Worm (Caenorhabditis elegans) whole organism, L2 larva: ENCODE measurements around the gene clec-123.

Experiments
- F13H6.1 ChIP-seq: sonication (generic microtip); optimal IDR thresholded peaks from 2 replicates; lab custom pipeline; 2016; ENCODE audit warnings: missing genetic modification characterization, missing compliant biosample characterization
- lin-13 ChIP-seq: fragments of 150-350 bp; optimal IDR thresholded peaks from 2 replicates; lab custom pipeline; 2014; ENCODE audit warnings: missing biosample characterization, missing genetic modification reagents, missing genetic modification characterization
- lin-39 ChIP-seq: fragments of 150-350 bp; optimal IDR thresholded peaks from 2 replicates; lab custom pipeline; 2014; ENCODE audit warnings: missing biosample characterization, missing genetic modification reagents, missing genetic modification characterization
- lsy-2 ChIP-seq, 2 experiments: fragments of 150-350 bp in 1 of 2; sonication (generic microtip) in 1 of 2; optimal IDR thresholded peaks; 2 replicates each; lab custom pipeline; 2014 to 2017; ENCODE audit warnings: missing biosample characterization in 2 of 2, missing genetic modification characterization in 2 of 2
- mdl-1 ChIP-seq, 2 experiments: fragments of 150-350 bp in 1 of 2; sonication (generic microtip) in 1 of 2; optimal IDR thresholded peaks; 2 replicates each; lab custom pipeline; 2017; ENCODE audit warnings: missing biosample characterization in 2 of 2, missing genetic modification characterization in 2 of 2
- nhr-11 ChIP-seq: fragments of 150-350 bp; optimal IDR thresholded peaks from 2 replicates; lab custom pipeline; 2014; ENCODE audit warnings: missing biosample characterization, missing genetic modification characterization
- nhr-12 ChIP-seq: fragments of 150-350 bp; optimal IDR thresholded peaks from 2 replicates; lab custom pipeline; 2014; ENCODE audit warnings: missing biosample characterization, missing genetic modification characterization
- nhr-237 ChIP-seq: fragments of 150-350 bp; optimal IDR thresholded peaks from 2 replicates; lab custom pipeline; 2014; ENCODE audit warnings: missing biosample characterization, missing genetic modification characterization
- nhr-25 ChIP-seq: fragments of 150-350 bp; sonication (generic microtip); optimal IDR thresholded peaks from 3 replicates; lab custom pipeline; 2014; ENCODE audit warnings: missing biosample characterization, missing genetic modification characterization
- skn-1 ChIP-seq: sonication (generic microtip); optimal IDR thresholded peaks from 2 replicates; lab custom pipeline; 2017; ENCODE audit warnings: missing biosample characterization, missing genetic modification characterization
- snpc-4 ChIP-seq: fragments of 150-350 bp; optimal IDR thresholded peaks from 2 replicates; lab custom pipeline; 2014; ENCODE audit warnings: missing biosample characterization, missing genetic modification characterization
- unc-39 ChIP-seq: fragments of 150-350 bp; optimal IDR thresholded peaks from 2 replicates; lab custom pipeline; 2014; ENCODE audit warnings: missing biosample characterization, missing genetic modification characterization
- unc-62 ChIP-seq: fragments of 150-350 bp; optimal IDR thresholded peaks from 2 replicates; lab custom pipeline; 2014; ENCODE audit warnings: missing biosample characterization, missing genetic modification reagents, missing genetic modification characterization
- ztf-11 ChIP-seq: sonication (generic microtip); optimal IDR thresholded peaks from 2 replicates; lab custom pipeline; 2017; ENCODE audit warnings: missing biosample characterization, missing genetic modification characterization

ce11 chrII:3111147-3111546 is 2.9 kb upstream of the clec-123 start, which contains the start of gene Y25C1A.13:
- TF ChIP-seq nhr-12 (tag; lab: Kevin White, UChicago): no peak
- TF ChIP-seq lsy-2 (tag; optimal IDR thresholded peaks at IDR 0.05; lab: Kevin White, UChicago): no peak
- no peak for TF ChIP-seq lin-13 (GFP tag; lab: Kevin White, UChicago)
- no peak for TF ChIP-seq nhr-11 (tag; lab: Kevin White, UChicago)
- TF ChIP-seq mdl-1 (tag; optimal IDR thresholded peaks at IDR 0.05; lab: Kevin White, UChicago): no peak
- TF ChIP-seq F13H6.1 (tag; lab: Kevin White, UChicago): peak; percentile 18
- TF ChIP-seq skn-1 (tag; lab: Kevin White, UChicago): no peak
- TF ChIP-seq lin-39 (tag; lab: Kevin White, UChicago): no peak
- no peak for TF ChIP-seq unc-39 (tag; lab: Kevin White, UChicago)
- no peak for TF ChIP-seq nhr-25
- no peak for TF ChIP-seq unc-62 (GFP tag; lab: Kevin White, UChicago)
- no peak for TF ChIP-seq nhr-237 (tag; lab: Kevin White, UChicago)
- TF ChIP-seq snpc-4: no peak
- no peak for TF ChIP-seq ztf-11 (tag; lab: Kevin White, UChicago)
